Worm (Caenorhabditis elegans): ENCODE results near the gene B0334.13.

ce11 chrII:11440265-11440664, 47.8 kb upstream of the B0334.13 start, which contains the start of gene VW02B12L.2:
- TF ChIP-seq F13C5.2 (tag; optimal IDR thresholded peaks at IDR 0.05) = no peak
- TF ChIP-seq ceh-36 (tag; optimal IDR thresholded peaks at IDR 0.05) = no peak
- TF ChIP-seq scrt-1 (GFP tag; IDR thresholded peaks at IDR 0.05) = no peak
- TF ChIP-seq flt-1 (GFP tag; IDR thresholded peaks at IDR 0.05) = no peak
- TF ChIP-seq ama-1 (optimal IDR thresholded peaks at IDR 0.05) = no peak
- TF ChIP-seq hmg-4 (GFP tag; optimal IDR thresholded peaks at IDR 0.05) = peak; percentile 21
- TF ChIP-seq sea-1 (GFP tag; conservative IDR thresholded peaks at IDR 0.05) = no peak
- no peak for TF ChIP-seq pes-1 (GFP tag; IDR thresholded peaks at IDR 0.05)
- no peak for TF ChIP-seq tra-4 (tag; optimal IDR thresholded peaks at IDR 0.05)
- TF ChIP-seq ceh-13 (GFP tag; optimal IDR thresholded peaks at IDR 0.05) = no peak
- no peak for TF ChIP-seq hmbx-1 (tag; optimal IDR thresholded peaks at IDR 0.05)
- no peak for TF ChIP-seq tbx-11 (GFP tag; IDR thresholded peaks at IDR 0.05)
